Worm (Caenorhabditis elegans): Measurements from ENCODE around the gene mes-4.

- no peak for TF ChIP-seq nhr-77 (tag; optimal IDR thresholded peaks at IDR 0.05)
- TF ChIP-seq tbx-2 (tag; optimal IDR thresholded peaks at IDR 0.05) = no peak
- TF ChIP-seq unc-62 (GFP tag; optimal IDR thresholded peaks at IDR 0.05) = no peak
- TF ChIP-seq snpc-4 (tag; optimal IDR thresholded peaks at IDR 0.05) = no peak
- no peak for TF ChIP-seq ztf-11 (tag; optimal IDR thresholded peaks at IDR 0.05)
- no peak for TF ChIP-seq pqm-1 (tag; optimal IDR thresholded peaks at IDR 0.05)
- no peak for TF ChIP-seq alr-1 (tag; optimal IDR thresholded peaks at IDR 0.05; ENCODE audit: borderline replicate concordance)
- no peak for TF ChIP-seq nhr-237 (tag; optimal IDR thresholded peaks at IDR 0.05)
- TF ChIP-seq sup-37 (GFP tag; optimal IDR thresholded peaks at IDR 0.05) = no peak
- TF ChIP-seq hlh-4 (tag; optimal IDR thresholded peaks at IDR 0.05) = no peak
- no peak for TF ChIP-seq fkh-10 (GFP tag; optimal IDR thresholded peaks at IDR 0.05)
- no peak for TF ChIP-seq unc-130 (tag; optimal IDR thresholded peaks at IDR 0.05)
These were observed 5.0 kb downstream of the mes-4 start, which contains the start of gene srd-17 for ce11 chrV:13432364-13432763.

All from whole organism, L1 larva.